Fruit fly (Drosophila melanogaster) whole organism, wandering third instar larva: ENCODE measurements around the gene Ant2.

Experiments
- Abd-B ChIP-seq: fragments of >200 bp; optimal IDR thresholded peaks from 2 replicates; lab custom pipeline; 2017; ENCODE audit warnings: missing biosample characterization, missing genetic modification characterization
- CG32264 ChIP-seq: fragments of 200-800 bp; sonication (Bioruptor generic); optimal IDR thresholded peaks from 2 replicates; lab custom pipeline; 2016; ENCODE audit warnings: missing biosample characterization, missing genetic modification characterization
- CG9705 ChIP-seq: fragments of 200-800 bp; sonication (Bioruptor generic); optimal IDR thresholded peaks from 2 replicates; lab custom pipeline; 2018; ENCODE audit warnings: missing biosample characterization, mild to moderate bottlenecking, missing genetic modification characterization
- CrebA ChIP-seq: fragments of 200-800 bp; sonication (Bioruptor generic); optimal IDR thresholded peaks from 2 replicates; lab custom pipeline; 2016; ENCODE audit warnings: missing biosample characterization, mild to moderate bottlenecking, missing genetic modification characterization, borderline replicate concordance
- Dfd ChIP-seq: fragments of >200 bp; optimal IDR thresholded peaks from 2 replicates; lab custom pipeline; 2017; ENCODE audit warnings: missing biosample characterization, missing genetic modification characterization
- Dif ChIP-seq: fragments of 200-275, 200-300 bp; sonication (Bioruptor generic); optimal IDR thresholded peaks from 2 replicates; lab custom pipeline; 2018; ENCODE audit warnings: missing biosample characterization, missing genetic modification characterization; ENCODE audit not compliant: partially characterized antibody
- GATAd ChIP-seq: sonication (Bioruptor generic); optimal IDR thresholded peaks from 2 replicates; lab custom pipeline; 2016; ENCODE audit warnings: missing biosample characterization, missing genetic modification characterization
- HLH106 ChIP-seq: fragments of 200-800 bp; optimal IDR thresholded peaks from 3 replicates; lab custom pipeline; 2019; ENCODE audit warnings: missing biosample characterization, mild to moderate bottlenecking, missing genetic modification characterization, moderate library complexity
- Hnf4 ChIP-seq: fragments of 200-800 bp; sonication (Bioruptor generic); optimal IDR thresholded peaks from 2 replicates; lab custom pipeline; 2016; ENCODE audit warnings: missing biosample characterization, mild to moderate bottlenecking, missing genetic modification characterization
- Hr78 ChIP-seq: fragments of >200 bp; optimal IDR thresholded peaks from 2 replicates; lab custom pipeline; 2017; ENCODE audit warnings: missing biosample characterization, missing genetic modification characterization
- Hr83 ChIP-seq: fragments of 200-300 bp; sonication (Bioruptor generic); optimal IDR thresholded peaks from 2 replicates; lab custom pipeline; 2016; ENCODE audit warnings: missing biosample characterization, mild to moderate bottlenecking, missing genetic modification characterization, moderate library complexity; ENCODE audit not compliant: poor library complexity, severe bottlenecking
- Jra ChIP-seq: sonication (Bioruptor generic); optimal IDR thresholded peaks from 2 replicates; lab custom pipeline; 2016; ENCODE audit warnings: missing biosample characterization, missing genetic modification characterization
- Mio ChIP-seq: sonication (Bioruptor generic); optimal IDR thresholded peaks from 2 replicates; lab custom pipeline; 2016; ENCODE audit warnings: missing biosample characterization, missing genetic modification characterization
- Myc ChIP-seq: fragments of >200 bp; optimal IDR thresholded peaks from 2 replicates; lab custom pipeline; 2017
- N ChIP-seq: fragments of >200 bp; optimal IDR thresholded peaks from 2 replicates; lab custom pipeline; 2018; ENCODE audit warnings: missing biosample characterization, missing external identifiers, missing genetic modification characterization
- Rel ChIP-seq, 2 experiments: fragments of 200-800 bp; sonication (Bioruptor generic) in 1 of 2; optimal IDR thresholded peaks; 2 replicates in 1 of 2; 3 replicates in 1 of 2; lab custom pipeline; 2016 to 2019; ENCODE audit warnings: mild to moderate bottlenecking in 2 of 2, missing biosample characterization in 2 of 2, missing genetic modification characterization in 2 of 2, moderate library complexity in 1 of 2
- Sp1 ChIP-seq: fragments of 200-800 bp; sonication (Bioruptor generic); optimal IDR thresholded peaks from 3 replicates; lab custom pipeline; 2019; ENCODE audit warnings: missing biosample characterization, mild to moderate bottlenecking, missing genetic modification characterization, moderate library complexity
- Vsx2 ChIP-seq: fragments of 200-300, 225-300 bp; sonication (Bioruptor generic); optimal IDR thresholded peaks from 2 replicates; lab custom pipeline; 2018; ENCODE audit warnings: missing biosample characterization, missing genetic modification characterization; ENCODE audit not compliant: partially characterized antibody
- br ChIP-seq: fragments of 200-800 bp; sonication (Bioruptor generic); optimal IDR thresholded peaks from 2 replicates; lab custom pipeline; 2016; ENCODE audit warnings: missing biosample characterization, missing genetic modification characterization
- dl ChIP-seq, 2 experiments: fragments of 175-275, 200-275 bp in 1 of 2; fragments of 200-275 bp in 1 of 2; sonication (Bioruptor generic); optimal IDR thresholded peaks; lab custom pipeline; 2018; ENCODE audit warnings: mild to moderate bottlenecking in 2 of 2, missing biosample characterization in 2 of 2, missing genetic modification characterization in 2 of 2, moderate library complexity in 2 of 2; ENCODE audit not compliant: partially characterized antibody in 2 of 2, insufficient read depth in 1 of 2
- dmrt93B ChIP-seq: fragments of 200-800 bp; sonication (Bioruptor generic); optimal IDR thresholded peaks from 2 replicates; lab custom pipeline; 2018; ENCODE audit warnings: missing biosample characterization, mild to moderate bottlenecking, missing genetic modification characterization
- dsf ChIP-seq: sonication (Bioruptor generic); optimal IDR thresholded peaks from 2 replicates; lab custom pipeline; 2016; ENCODE audit warnings: missing biosample characterization, missing genetic modification characterization, borderline replicate concordance
- ey ChIP-seq: fragments of 200-800 bp; sonication (Bioruptor generic); optimal IDR thresholded peaks from 2 replicates; lab custom pipeline; 2016; ENCODE audit warnings: missing biosample characterization, missing genetic modification characterization
- foxo ChIP-seq, 2 experiments: fragments of 200-800 bp; sonication (Bioruptor generic); optimal IDR thresholded peaks; 2 replicates in 1 of 2; 3 replicates in 1 of 2; lab custom pipeline; 2016 to 2017; ENCODE audit warnings: missing biosample characterization in 2 of 2, missing genetic modification characterization in 2 of 2
- fru ChIP-seq: fragments of 200-800 bp; sonication (Bioruptor generic); optimal IDR thresholded peaks from 3 replicates; lab custom pipeline; 2016; ENCODE audit warnings: missing biosample characterization, mild to moderate bottlenecking, missing genetic modification characterization
- h ChIP-seq: fragments of 200-800 bp; sonication (Bioruptor generic); optimal IDR thresholded peaks from 3 replicates; lab custom pipeline; 2016; ENCODE audit warnings: missing biosample characterization, mild to moderate bottlenecking, missing genetic modification characterization
- jim ChIP-seq: fragments of 175-275, 200-325 bp; sonication (Bioruptor generic); optimal IDR thresholded peaks from 2 replicates; lab custom pipeline; 2016; ENCODE audit warnings: missing biosample characterization, mild to moderate bottlenecking, missing genetic modification characterization
- lola ChIP-seq: fragments of >200 bp; optimal IDR thresholded peaks from 2 replicates; lab custom pipeline; 2017; ENCODE audit warnings: missing biosample characterization, missing genetic modification characterization
- pan ChIP-seq: fragments of >200 bp; optimal IDR thresholded peaks from 2 replicates; lab custom pipeline; 2017
- rgr ChIP-seq: fragments of 200-800 bp; sonication (Bioruptor generic); optimal IDR thresholded peaks from 3 replicates; lab custom pipeline; 2016; ENCODE audit warnings: missing biosample characterization, mild to moderate bottlenecking, missing genetic modification characterization
- tai ChIP-seq: sonication (Bioruptor generic); optimal IDR thresholded peaks from 2 replicates; lab custom pipeline; 2016; ENCODE audit warnings: missing biosample characterization, missing genetic modification characterization
- usp ChIP-seq: fragments of >200 bp; optimal IDR thresholded peaks from 2 replicates; lab custom pipeline; 2017; ENCODE audit warnings: missing biosample characterization, missing genetic modification characterization
- woc ChIP-seq: sonication (Bioruptor generic); optimal IDR thresholded peaks from 2 replicates; lab custom pipeline; 2016; ENCODE audit warnings: missing biosample characterization, mild to moderate bottlenecking, missing genetic modification characterization

Gene Ant2

DNA sequence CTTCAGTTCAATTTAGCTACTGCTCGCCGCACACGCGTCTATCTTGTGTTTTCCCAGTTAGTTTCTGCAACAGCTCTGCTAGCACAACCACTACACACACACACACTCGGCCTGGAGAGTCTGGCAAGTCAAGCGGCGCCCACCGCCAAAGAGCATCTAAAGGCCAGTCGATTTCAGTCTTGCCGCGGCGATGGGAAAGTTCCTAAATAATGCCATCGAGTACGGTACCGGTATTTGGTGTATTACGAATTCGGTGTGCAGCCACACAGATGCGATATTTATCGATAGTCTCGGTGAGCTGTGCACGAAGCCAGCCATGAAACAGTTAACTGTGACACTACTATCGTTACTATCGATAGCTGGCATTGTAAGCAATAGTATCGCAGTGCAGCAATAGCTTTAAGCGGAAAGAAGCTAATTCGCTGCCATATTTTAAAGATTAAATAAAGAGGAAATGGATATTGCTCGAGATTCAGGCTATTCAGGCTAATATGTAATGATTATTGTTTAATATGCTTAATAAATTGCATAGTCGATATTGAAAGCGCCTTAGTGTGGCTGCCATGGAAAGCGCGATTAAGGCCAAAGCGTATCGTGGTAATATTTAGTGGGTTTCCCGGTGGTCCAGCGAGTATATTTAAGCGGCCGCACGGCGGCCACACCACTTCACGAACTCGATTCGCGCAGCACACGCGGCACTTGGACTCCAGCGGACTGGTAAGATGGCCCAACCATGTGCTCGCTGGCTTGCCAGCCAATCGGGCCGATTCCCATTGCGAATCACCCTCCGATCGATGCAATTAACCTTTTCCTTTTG, 41.7 kb downstream of the Ant2 start, which contains the start of gene stx:
Gene stx, minus strand, starts transcription at position 171 of the 817 bp plus-strand sequence.
- no peak for TF ChIP-seq Vsx2 (GFP tag; lab: Kevin White, UChicago)
- no peak for TF ChIP-seq usp
- TF ChIP-seq Hr83: peak; percentile 85
- peak in 1 of 2 experiments; percentile 24 for TF ChIP-seq dl (GFP tag; optimal IDR thresholded peaks at IDR 0.05; lab: Kevin White, UChicago; ENCODE audit: insufficient read depth in 1 of 2, partially characterized antibody in 2 of 2)
- peak; percentile 16 for TF ChIP-seq Jra (GFP tag; lab: Kevin White, UChicago)
- TF ChIP-seq Dif (GFP tag; lab: Kevin White, UChicago): peak; percentile 67
- peak in 1 of 2 experiments; percentile 8 for TF ChIP-seq foxo (GFP tag; optimal IDR thresholded peaks at IDR 0.05; lab: Kevin White, UChicago)
- TF ChIP-seq Hnf4 (GFP tag; lab: Kevin White, UChicago): peak; percentile 41
- peak; percentile 25 for TF ChIP-seq fru
- TF ChIP-seq Rel (GFP tag; optimal IDR thresholded peaks at IDR 0.05; lab: Kevin White, UChicago): no peak
- TF ChIP-seq Rel (tag; optimal IDR thresholded peaks at IDR 0.05; lab: Kevin White, UChicago): peak; percentile 91
- peak; percentile 66 for TF ChIP-seq Myc
- no peak for TF ChIP-seq CrebA (GFP tag; lab: Kevin White, UChicago)
- no peak for TF ChIP-seq Mio (GFP tag; lab: Kevin White, UChicago)
- no peak for TF ChIP-seq CG9705
- TF ChIP-seq CG32264 (GFP tag; lab: Kevin White, UChicago): no peak
- TF ChIP-seq tai (GFP tag; lab: Kevin White, UChicago): no peak
- peak; percentile 7 for TF ChIP-seq HLH106 (tag; lab: Kevin White, UChicago)
- TF ChIP-seq woc (GFP tag; lab: Kevin White, UChicago): peak; percentile 71
- peak; percentile 34 for TF ChIP-seq dsf
- peak; percentile 17 for TF ChIP-seq rgr
- peak; percentile 37 for TF ChIP-seq jim
- TF ChIP-seq Sp1 (GFP tag; lab: Kevin White, UChicago): peak; percentile 35
- TF ChIP-seq GATAd (GFP tag; lab: Kevin White, UChicago): no peak
- TF ChIP-seq N (GFP tag; lab: Kevin White, UChicago): no peak
- TF ChIP-seq lola (GFP tag; lab: Kevin White, UChicago): no peak
- peak; percentile 6 for TF ChIP-seq h (GFP tag; lab: Kevin White, UChicago)
- no peak for TF ChIP-seq pan (lab: Kevin White, UChicago)

DNA sequence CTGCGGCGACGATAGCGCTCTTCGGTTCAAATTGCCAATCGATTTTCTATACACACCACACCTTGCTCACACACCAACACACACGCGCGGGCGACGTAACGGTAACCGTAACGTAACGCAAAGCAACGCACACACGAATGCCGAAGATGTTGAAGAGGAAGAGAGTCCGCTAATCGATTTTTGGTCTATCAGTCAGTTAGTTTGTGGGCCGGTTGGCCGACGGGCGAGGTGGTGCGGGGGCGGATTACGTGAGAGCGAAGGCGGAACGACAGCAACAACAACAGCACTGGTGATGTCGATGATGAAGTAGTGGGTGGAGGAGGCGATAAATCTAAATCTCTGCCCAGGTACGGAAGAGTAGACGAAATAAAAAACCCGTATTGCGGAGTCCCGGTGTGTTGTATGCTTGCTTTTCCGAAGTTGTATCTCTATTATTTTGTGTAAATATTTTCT, 42.4 kb downstream of the Ant2 start, which contains the start of gene ras:
Gene ras, plus strand, starts transcription at position 188 of the 453 bp plus-strand sequence.
- TF ChIP-seq dsf: no peak

DNA sequence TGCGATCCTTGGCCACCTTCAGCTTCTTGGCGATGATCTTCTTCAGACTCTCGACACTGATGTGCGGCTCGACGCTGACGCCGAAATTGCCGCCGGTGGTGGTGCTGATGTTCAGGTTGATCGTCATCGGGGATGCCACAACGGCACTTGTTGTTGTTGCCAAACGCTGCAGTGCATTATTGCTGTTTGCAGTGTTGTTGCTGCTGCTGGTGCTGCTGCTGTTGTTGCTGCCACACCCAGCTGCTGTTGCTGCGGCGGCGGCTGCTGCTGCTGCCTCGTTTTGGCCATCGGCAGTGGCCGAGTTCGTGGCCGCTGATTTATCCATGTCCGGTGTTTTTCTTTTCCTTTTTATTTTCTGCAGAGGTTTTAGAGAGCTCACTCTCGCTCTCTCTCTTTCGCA, 42.9 kb downstream of the Ant2 start:
- TF ChIP-seq pan (lab: Kevin White, UChicago) (no peak), Dfd (GFP tag; lab: Kevin White, UChicago) (peak; percentile 69), Abd-B (GFP tag; lab: Kevin White, UChicago) (no peak)

DNA sequence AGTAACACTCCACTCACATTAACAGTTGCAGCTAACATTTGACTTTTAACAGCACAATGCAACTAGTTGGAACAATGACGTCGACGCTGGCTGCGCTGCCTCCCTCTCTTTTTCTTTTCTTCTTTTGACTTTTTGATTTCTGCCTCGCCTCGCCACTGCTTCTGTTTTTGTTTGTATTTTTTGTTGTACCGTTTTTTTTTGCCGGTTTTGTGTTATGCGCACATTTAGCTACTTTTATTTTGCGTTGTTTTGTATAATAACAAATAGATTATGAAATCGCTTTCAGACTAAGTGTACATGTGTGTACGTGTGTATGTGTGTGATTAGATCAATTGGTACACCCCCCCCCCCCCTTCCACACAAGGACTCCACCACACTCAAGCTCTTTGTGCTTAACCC, 44.1 kb downstream of the Ant2 start:
- no peak for TF ChIP-seq jim
- TF ChIP-seq Abd-B (GFP tag; lab: Kevin White, UChicago): no peak
- no peak for TF ChIP-seq br (GFP tag; lab: Kevin White, UChicago)
- no peak for TF ChIP-seq tai (GFP tag; lab: Kevin White, UChicago)
- TF ChIP-seq lola (GFP tag; lab: Kevin White, UChicago): no peak
- no peak for TF ChIP-seq ey (GFP tag; lab: Kevin White, UChicago)
- TF ChIP-seq fru: no peak
- no peak for TF ChIP-seq Jra (GFP tag; lab: Kevin White, UChicago)
- no peak for TF ChIP-seq Myc
- TF ChIP-seq foxo (GFP tag; optimal IDR thresholded peaks at IDR 0.05; lab: Kevin White, UChicago): no peak
- TF ChIP-seq dl (GFP tag; optimal IDR thresholded peaks at IDR 0.05; lab: Kevin White, UChicago; ENCODE audit: insufficient read depth in 1 of 2, partially characterized antibody in 2 of 2): no peak
- TF ChIP-seq dsf: no peak
- TF ChIP-seq GATAd (GFP tag; lab: Kevin White, UChicago): no peak
- TF ChIP-seq usp: no peak
- TF ChIP-seq Hr78 (GFP tag; lab: Kevin White, UChicago): no peak
- TF ChIP-seq Vsx2 (GFP tag; lab: Kevin White, UChicago): no peak
- no peak for TF ChIP-seq woc (GFP tag; lab: Kevin White, UChicago)
- no peak for TF ChIP-seq h (GFP tag; lab: Kevin White, UChicago)
- no peak for TF ChIP-seq dmrt93B (GFP tag; lab: Kevin White, UChicago)
